Fruit fly (Drosophila melanogaster): ENCODE measurements around the gene Hesr.

Gene Hesr

DNA sequence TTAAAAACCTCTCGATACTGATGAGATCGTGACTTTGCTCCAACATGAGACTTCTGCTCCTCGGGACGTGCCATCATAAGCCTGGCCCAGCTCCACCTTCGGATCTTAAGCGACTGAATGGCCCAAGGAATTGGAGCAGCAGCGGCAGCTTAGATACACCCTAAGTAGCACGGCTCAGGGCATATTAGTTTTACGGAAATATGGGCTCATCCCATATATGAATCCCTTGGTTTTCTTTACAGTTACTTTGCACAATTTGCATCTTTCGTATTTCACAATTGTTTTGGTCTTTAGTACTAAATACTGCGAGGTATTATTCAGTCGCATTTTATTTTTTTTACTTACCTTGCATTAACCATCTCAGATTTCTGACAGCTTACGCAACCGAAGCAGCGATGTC lies at the start of gene Hesr:
Gene Hesr (minus strand): TSS at position 101 of the 400 bp plus-strand sequence.
- no peak for TF ChIP-seq EcR (GFP tag; optimal IDR thresholded peaks at IDR 0.05)

- TF ChIP-seq D1 (tag; optimal IDR thresholded peaks at IDR 0.05) (no peak), CG13204 (GFP tag; optimal IDR thresholded peaks at IDR 0.05) (no peak), CG8301 (tag; optimal IDR thresholded peaks at IDR 0.05) (no peak)
Observed at dm6 chrX:18254465-18254864, 49.5 kb upstream of the Hesr start.

- TF ChIP-seq EcR (GFP tag; optimal IDR thresholded peaks at IDR 0.05) (peak; percentile 52), CG10348 (GFP tag; IDR thresholded peaks at IDR 0.05) (no peak)
Observed at dm6 chrX:18253773-18254172, 48.8 kb upstream of the Hesr start.

DNA sequence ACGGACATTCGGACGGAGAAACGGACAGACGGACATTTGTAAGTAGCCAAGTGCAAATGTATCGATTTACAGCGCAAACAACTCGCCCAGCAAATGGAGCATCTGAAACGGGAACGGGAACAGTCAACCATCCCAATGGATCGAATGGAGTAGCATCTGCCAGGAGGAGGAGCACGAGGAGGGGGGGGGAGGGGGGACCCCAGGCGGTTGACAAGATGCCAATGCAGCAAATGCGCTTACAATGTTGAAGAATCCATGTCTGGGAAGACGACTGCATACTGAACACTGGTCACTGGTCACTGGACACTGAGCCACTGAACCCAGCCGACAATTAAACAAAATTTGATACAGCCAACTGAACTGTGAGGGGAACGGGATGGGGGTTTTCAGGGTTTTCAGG lies 47.0 kb upstream of the Hesr start:
- TF ChIP-seq CG17806 (tag; optimal IDR thresholded peaks at IDR 0.05) (no peak), Pif1B (GFP tag; optimal IDR thresholded peaks at IDR 0.05) (no peak), CG34367 (tag; optimal IDR thresholded peaks at IDR 0.05) (no peak), CG32121 (GFP tag; IDR thresholded peaks at IDR 0.05) (no peak), CG9948 (tag; optimal IDR thresholded peaks at IDR 0.05) (no peak), gl (tag; optimal IDR thresholded peaks at IDR 0.05) (no peak), CG4496 (GFP tag; IDR thresholded peaks at IDR 0.05) (no peak), CG8159 (tag; optimal IDR thresholded peaks at IDR 0.05) (no peak), D1 (tag; optimal IDR thresholded peaks at IDR 0.05) (no peak), CG12605 (GFP tag; IDR thresholded peaks at IDR 0.05) (no peak), CG8301 (tag; optimal IDR thresholded peaks at IDR 0.05) (no peak), EcR (GFP tag; optimal IDR thresholded peaks at IDR 0.05) (no peak), CG14655 (GFP tag; optimal IDR thresholded peaks at IDR 0.05) (no peak), Pif1A (GFP tag; optimal IDR thresholded peaks at IDR 0.05) (no peak), CG13204 (GFP tag; optimal IDR thresholded peaks at IDR 0.05) (no peak), CG10348 (GFP tag; IDR thresholded peaks at IDR 0.05) (no peak), Snoo (tag; optimal IDR thresholded peaks at IDR 0.05) (no peak), CG15710 (tag; optimal IDR thresholded peaks at IDR 0.05) (no peak), fd96Ca (GFP tag; IDR thresholded peaks at IDR 0.05) (no peak), rn (GFP tag; IDR thresholded peaks at IDR 0.05) (no peak)

dm6 chrX:18248267-18248666 lies 43.3 kb upstream of the Hesr start:
- no peak for TF ChIP-seq CG8159 (tag; optimal IDR thresholded peaks at IDR 0.05)
- no peak for TF ChIP-seq CG9948 (tag; optimal IDR thresholded peaks at IDR 0.05)
- TF ChIP-seq CG15710 (tag; optimal IDR thresholded peaks at IDR 0.05), result no peak
- no peak for TF ChIP-seq CG13204 (GFP tag; optimal IDR thresholded peaks at IDR 0.05)
- TF ChIP-seq gl (tag; optimal IDR thresholded peaks at IDR 0.05), result no peak
- TF ChIP-seq Ets98B (GFP tag; IDR thresholded peaks at IDR 0.05), result no peak
- TF ChIP-seq rn (GFP tag; IDR thresholded peaks at IDR 0.05), result no peak
- TF ChIP-seq CG14655 (GFP tag; optimal IDR thresholded peaks at IDR 0.05), result no peak
- no peak for TF ChIP-seq CG8301 (tag; optimal IDR thresholded peaks at IDR 0.05)

- no peak for TF ChIP-seq CG8301 (tag; optimal IDR thresholded peaks at IDR 0.05)
- TF ChIP-seq Pif1B (GFP tag; optimal IDR thresholded peaks at IDR 0.05), result no peak
- TF ChIP-seq CG15710 (tag; optimal IDR thresholded peaks at IDR 0.05), result no peak
Observed at dm6 chrX:18246842-18247241, 41.9 kb upstream of the Hesr start.

DNA sequence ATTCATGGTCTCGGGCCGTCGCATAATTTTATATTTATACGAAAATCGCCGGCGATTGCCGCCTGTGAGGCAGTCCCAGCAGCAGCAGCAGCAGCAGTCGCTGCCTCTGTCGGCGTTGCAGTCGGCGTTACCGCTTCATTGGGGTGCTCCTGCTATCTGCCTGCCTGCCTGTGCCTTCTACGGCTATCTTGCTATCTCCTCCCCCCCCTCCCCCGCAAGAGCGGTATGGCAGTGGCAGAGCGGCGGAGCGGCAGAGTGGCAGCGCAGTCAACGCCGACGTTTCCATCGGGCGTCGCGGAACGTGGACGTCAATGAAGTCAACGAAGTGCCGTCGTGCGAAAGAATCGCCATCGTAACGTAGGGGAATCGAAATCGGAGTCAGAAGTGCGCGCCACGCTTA lies 40.2 kb upstream of the Hesr start:
- TF ChIP-seq CG13204 (GFP tag; optimal IDR thresholded peaks at IDR 0.05), result peak; percentile 50
- TF ChIP-seq CG34367 (tag; optimal IDR thresholded peaks at IDR 0.05), result no peak

DNA sequence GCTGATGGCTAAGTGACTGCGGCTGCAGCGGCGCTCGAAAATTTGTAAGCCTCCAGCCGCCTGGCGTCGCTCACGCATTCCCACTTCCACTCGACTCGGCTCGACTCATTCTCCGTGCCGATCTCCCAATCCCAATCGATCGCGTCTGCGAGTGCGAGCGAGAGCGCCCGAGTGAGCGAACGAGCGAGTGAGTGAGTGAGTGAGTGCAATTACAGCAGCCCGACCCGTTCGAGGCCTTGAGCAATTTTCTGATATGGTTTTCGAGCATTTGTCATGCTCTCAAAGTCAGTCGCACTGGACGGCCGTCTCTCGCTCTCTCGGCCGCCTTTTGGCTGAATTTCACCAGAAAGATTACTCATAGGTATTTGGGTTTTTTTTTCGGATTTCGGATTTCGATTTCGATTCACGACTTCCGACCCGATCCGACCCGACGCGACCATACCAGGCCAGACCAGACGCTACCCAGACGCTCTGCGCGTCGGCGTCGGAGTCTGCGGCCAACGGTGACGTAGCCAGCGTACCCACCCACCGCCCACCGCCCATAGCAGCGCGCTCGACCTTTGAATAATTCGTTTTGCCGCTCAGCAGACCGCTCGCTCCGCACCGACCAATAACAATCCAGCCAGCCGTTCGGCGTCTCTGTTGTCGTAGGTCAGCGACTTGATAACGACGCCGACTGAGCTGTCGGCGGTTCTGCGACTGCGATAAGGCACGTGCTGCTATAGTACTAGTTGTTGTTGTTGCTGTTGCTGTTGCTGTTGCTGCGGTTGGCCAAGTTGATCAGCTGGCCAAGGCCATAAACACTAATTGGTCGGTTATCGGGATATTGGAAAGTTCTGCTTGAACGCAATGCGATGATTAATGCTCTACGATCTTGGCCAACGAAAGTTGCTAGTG lies 38.7 kb upstream of the Hesr start:
- no peak for TF ChIP-seq CG34367 (tag; optimal IDR thresholded peaks at IDR 0.05)
- TF ChIP-seq CG13204 (GFP tag; optimal IDR thresholded peaks at IDR 0.05), result peak; percentile 53
- peak; percentile 26; the same call in 1 of the 3 replicates for TF ChIP-seq CG4496 (GFP tag; IDR thresholded peaks at IDR 0.05)
- TF ChIP-seq EcR (GFP tag; optimal IDR thresholded peaks at IDR 0.05), result peak; percentile 42

dm6 chrX:18243184-18243375 lies 38.1 kb upstream of the Hesr start, which contains the start of gene upd2:
upd2 (minus strand) TSS chrX:18243284.
- TF ChIP-seq Pif1A (GFP tag; optimal IDR thresholded peaks at IDR 0.05) (no peak), CG9948 (tag; optimal IDR thresholded peaks at IDR 0.05) (no peak), rn (GFP tag; IDR thresholded peaks at IDR 0.05) (no peak), gl (tag; optimal IDR thresholded peaks at IDR 0.05) (no peak), CG8159 (tag; optimal IDR thresholded peaks at IDR 0.05) (no peak), CG32121 (GFP tag; IDR thresholded peaks at IDR 0.05) (no peak), EcR (GFP tag; optimal IDR thresholded peaks at IDR 0.05) (no peak), D1 (tag; optimal IDR thresholded peaks at IDR 0.05) (no peak), fd96Ca (GFP tag; IDR thresholded peaks at IDR 0.05) (no peak), CG34367 (tag; optimal IDR thresholded peaks at IDR 0.05) (no peak), CG8301 (tag; optimal IDR thresholded peaks at IDR 0.05) (no peak), Ets98B (GFP tag; IDR thresholded peaks at IDR 0.05) (no peak), CG15710 (tag; optimal IDR thresholded peaks at IDR 0.05) (no peak), CG4496 (GFP tag; IDR thresholded peaks at IDR 0.05) (no peak), CG14655 (GFP tag; optimal IDR thresholded peaks at IDR 0.05) (no peak), Pif1B (GFP tag; optimal IDR thresholded peaks at IDR 0.05) (no peak)

Measured in whole organism, pupa.